Worm (Caenorhabditis elegans) whole organism, dauer: ENCODE measurements around the gene str-196.

Experiments used
- unc-62 ChIP-seq: sonication (generic microtip); optimal IDR thresholded peaks from 2 replicates; lab custom pipeline; 2017; ENCODE audit warnings: missing biosample characterization, missing genetic modification reagents, missing genetic modification characterization

Gene str-196

DNA sequence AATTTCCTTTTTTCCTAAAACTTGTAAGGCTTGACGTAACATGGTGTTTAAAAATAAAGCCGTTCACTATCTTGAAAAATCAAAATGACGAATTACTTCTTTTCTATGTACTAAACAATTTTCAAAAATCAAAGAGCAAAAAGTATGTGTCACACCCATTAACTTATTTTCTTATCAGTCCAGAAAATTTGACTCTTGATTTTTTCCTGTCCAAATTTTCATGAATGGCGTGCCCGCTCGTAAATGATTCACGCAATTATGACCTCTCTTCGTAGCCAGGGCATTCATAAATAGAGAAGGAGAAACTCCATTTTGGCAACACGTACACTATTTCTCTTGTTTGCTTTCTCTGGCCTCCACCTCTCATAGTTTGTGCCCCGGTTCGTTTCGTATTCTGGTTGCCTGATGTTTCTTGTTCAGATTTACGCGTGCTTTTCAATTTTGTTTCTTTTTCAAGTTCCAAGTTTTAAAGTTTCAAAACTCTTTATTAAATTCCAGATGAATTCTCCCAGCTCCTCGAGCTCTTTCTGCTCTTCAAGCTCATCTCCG lies 13.8 kb upstream of the str-196 start, which contains the start of gene nhr-55:
Gene nhr-55 (plus strand): TSS at position 499 of the 549 bp plus-strand sequence.
- TF ChIP-seq unc-62 (GFP tag; lab: Kevin White, UChicago) = no peak

DNA sequence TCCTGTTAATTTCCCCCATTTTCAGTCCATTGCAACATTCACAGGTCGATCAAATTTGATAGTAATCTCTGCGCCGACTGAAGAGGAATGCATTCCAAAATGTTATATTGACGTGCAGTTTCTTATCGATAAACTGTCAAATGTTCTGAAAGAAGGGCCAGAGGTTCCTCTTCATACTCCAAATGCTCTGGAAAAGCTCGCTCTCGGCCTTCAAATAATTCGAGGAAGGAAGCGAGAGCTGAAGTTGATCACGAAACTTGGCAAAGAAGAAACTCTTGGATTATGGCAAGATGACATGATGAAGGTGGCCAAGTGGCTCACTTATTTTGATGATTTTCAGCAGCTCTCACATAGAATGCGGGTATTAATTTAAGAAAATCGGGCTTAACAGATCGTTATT lies 12.5 kb upstream of the str-196 start:
- no peak for TF ChIP-seq unc-62 (GFP tag; lab: Kevin White, UChicago)

DNA sequence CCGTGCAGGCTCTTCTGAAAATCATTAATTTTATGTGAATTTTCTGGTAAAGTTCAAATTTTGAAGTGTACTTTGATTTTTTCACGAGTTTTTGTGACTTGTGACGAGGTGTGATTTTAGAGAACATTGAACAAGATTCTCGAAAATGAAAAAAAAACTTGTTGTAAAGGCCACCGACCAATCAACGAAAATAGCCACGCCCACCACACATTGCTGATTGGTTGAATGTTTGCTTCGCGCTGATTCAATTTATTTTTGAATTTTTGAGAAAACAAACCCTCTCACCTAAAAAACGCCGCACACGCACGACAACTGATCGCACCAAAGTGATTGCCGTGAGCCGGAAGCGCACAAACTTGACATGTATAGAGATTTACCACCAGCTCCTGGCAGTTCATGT lies 8.7 kb upstream of the str-196 start:
- TF ChIP-seq unc-62 (GFP tag; lab: Kevin White, UChicago) = no peak

DNA sequence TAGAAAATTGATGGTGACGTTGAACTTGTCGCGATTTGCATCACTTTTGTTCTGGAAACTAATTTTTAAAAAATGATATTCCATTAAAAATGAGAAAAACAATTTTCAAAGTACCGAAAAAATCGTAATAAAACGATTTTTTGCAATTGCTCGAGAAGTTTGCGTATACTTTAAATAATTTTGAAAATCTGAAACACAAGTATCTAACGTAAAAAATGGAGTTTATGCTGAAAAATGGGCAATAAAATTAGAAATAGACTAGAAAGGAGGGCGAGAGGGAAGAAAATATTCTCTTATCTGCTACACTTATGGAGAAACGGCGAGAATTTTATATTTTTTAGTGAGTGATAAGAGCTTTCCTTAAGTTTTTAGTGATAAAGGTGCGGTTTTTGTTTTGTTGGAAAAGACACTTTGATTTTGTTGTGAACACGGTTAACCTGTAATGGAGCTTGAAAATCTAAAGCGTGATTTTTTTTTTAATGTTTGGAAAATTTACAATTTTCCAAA lies 8.2 kb upstream of the str-196 start, which contains the start of gene nhr-130:
Gene nhr-130 (minus strand): TSS at position 51 of the 507 bp plus-strand sequence.
- TF ChIP-seq unc-62 (GFP tag; lab: Kevin White, UChicago) = no peak

DNA sequence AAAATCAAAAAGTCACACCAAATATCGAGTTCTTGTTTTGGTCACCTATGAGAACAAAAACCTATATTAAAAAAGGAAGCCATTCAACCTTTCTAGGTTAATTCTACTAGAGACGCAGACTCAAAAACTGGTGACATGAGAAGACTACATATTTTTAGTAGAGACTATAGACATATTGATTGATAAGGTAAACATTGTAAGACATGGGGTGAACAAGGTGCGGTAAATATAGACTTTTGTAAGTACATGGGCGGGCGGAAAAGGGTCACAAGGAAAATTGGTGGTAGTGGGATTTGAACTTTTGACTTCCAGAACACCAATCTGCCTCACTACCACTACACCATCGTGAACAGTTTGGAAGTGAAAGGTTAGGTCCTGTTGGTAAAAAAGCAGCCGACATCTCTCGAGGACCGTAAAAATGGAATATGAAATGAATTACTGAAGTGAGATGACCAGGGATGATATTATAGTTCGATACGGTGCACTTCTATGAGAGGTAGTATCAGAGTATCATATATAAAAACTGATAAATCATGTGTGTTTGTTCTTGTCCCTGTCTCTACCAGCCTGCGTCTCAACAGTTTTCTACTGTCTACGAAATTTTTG lies 7.1 kb upstream of the str-196 start, which contains the start of gene nhr-212:
Gene nhr-212 (plus strand): TSS at position 573 of the 606 bp plus-strand sequence.
- TF ChIP-seq unc-62 (GFP tag; lab: Kevin White, UChicago) = no peak

DNA sequence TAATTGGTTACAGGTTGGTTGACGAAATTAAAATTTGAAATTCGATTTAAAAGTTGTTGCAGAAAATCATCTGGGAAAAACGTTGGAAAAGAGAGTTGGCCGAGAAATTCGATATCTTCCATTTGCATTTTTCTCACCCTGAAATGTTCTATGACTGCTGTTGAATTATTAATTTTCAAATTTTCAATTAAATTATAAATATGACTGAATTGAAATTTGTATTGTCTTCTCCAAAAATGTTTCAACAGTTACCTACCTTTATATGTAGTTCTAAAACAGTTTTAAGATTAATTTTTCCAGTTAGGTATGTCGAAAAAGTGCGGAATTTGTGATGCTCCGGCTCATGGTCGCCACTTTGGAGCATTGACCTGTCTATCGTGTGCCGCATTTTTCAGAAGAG lies 4.8 kb upstream of the str-196 start, which contains the start of gene nhr-211:
Gene nhr-211 (plus strand): TSS at position 301 of the 400 bp plus-strand sequence.
- TF ChIP-seq unc-62 (GFP tag; lab: Kevin White, UChicago) = no peak

DNA sequence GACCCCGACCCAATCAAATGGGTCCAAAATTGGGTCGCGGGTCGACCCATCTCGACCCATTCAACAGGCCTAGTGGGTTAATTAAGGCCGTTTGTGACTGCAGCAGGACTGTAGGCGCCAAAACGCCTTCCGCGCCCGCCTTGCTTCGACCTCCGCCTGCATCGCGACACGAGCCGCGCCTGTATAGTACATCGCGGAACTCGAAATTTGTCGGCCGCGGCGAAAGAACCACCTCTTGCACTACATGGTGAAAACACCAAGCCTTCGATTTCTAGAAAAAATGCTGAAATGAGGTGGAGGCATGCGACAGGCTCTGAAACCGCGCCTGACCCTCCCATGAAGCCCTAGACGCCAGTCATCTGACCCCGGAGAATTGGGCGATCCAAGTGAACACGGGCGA lies 3.6 kb upstream of the str-196 start:
- no peak for TF ChIP-seq unc-62 (GFP tag; lab: Kevin White, UChicago)

DNA sequence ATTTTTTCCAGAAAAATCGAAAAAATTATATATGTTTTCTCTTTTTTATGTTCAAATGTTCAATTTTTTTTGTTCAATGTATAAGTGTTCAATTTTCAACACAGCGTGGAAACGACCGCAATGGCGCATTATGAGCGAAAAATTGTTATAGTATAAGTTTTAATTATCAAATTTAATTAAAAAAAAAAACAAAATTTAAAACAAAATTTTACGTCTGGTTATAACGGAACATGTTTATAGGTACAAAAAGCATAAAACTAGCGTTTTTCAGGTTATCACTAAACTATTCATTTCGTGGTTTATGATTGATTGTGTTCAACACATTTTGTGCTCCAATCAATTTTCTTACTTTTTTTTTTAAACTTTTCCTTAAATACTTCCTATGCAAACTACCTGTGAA lies 2.2 kb upstream of the str-196 start, which contains the start of gene nhr-106:
Gene nhr-106 (plus strand): TSS at position 301 of the 400 bp plus-strand sequence.
- no peak for TF ChIP-seq unc-62 (GFP tag; lab: Kevin White, UChicago)

DNA sequence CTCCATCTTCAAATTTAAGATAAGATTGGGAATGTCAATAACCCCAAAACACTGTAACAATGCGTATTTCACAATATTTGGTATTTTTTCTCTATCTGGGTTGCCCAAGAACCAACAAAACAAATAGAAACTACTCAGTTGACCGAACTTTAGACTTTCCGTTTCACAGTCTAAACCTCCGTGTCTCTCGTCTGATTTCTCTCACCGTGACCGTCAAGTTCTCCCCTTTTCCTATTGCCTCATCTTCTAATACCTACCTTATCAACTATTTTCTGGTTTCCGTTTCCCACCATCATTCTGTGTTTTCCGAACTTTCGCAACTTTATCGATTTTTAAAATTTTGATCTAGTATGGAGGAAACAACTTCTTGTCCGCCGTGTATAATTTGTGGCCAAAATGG lies 2.8 kb downstream of the str-196 start, which contains the start of gene nhr-131:
Gene nhr-131 (plus strand): TSS at position 87 of the 400 bp plus-strand sequence.
- TF ChIP-seq unc-62 (GFP tag; lab: Kevin White, UChicago) = no peak

DNA sequence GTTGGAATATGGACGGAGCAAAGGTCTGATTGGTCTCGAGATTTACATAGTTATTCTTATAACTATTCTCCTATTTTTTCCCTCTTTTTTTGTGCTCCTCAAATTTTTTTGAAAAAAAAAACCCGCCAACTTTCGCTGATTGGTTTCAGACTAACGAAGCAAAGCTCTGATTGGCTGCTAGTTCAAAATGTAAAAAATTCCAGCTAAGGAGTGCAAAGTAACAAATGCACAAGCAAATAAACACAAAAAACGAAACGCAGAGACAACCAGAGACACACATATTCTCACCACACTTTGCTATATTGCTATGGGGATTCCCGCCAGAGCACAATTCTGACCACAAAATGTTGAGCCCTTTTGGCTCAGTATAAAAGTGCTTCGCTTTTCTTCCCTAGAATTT lies 5.9 kb downstream of the str-196 start, which contains the start of gene T01G6.1:
Gene T01G6.1 (plus strand): TSS at position 301 of the 400 bp plus-strand sequence.
- TF ChIP-seq unc-62 (GFP tag; lab: Kevin White, UChicago) = no peak

DNA sequence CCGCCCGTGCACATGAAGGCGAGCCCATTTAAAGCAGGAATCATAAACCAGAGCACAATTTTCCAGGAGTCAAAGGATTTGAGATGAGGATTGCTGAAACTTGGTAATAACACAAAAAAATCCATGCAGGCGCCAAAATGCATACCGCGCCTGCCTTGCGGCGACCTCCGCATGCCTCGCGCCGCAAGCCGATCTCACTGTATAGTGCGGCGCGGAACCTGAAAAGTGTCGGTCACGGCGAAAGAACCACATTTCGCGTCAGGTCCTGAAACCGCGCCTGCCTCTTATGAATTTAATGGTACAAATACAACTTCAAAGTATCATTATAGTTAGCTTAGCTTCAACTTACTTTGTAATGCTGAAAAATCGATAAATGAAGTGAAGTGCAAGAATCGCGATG lies 9.0 kb downstream of the str-196 start:
- TF ChIP-seq unc-62 (GFP tag; lab: Kevin White, UChicago) = no peak

DNA sequence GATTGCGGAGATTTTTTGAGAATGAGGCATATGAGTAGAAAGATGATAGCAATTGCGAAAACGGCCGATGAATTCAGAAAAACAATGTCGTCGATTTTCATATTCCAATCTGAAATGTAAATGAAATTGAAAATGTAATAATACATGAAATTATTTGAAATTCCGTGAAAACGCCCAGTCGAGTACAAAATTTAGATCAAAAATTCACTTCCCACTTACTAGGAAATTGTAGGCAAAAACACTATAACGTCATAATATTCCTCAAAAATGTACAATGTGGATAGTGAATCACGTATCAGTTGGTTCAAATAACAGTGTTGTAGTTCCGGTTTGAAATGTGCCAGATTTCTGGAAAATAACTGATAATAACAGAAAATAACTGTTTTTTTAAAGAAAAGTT lies 9.7 kb downstream of the str-196 start, which contains the start of gene str-256:
Gene str-256 (minus strand): TSS at position 101 of the 400 bp plus-strand sequence.
- no peak for TF ChIP-seq unc-62 (GFP tag; lab: Kevin White, UChicago)

DNA sequence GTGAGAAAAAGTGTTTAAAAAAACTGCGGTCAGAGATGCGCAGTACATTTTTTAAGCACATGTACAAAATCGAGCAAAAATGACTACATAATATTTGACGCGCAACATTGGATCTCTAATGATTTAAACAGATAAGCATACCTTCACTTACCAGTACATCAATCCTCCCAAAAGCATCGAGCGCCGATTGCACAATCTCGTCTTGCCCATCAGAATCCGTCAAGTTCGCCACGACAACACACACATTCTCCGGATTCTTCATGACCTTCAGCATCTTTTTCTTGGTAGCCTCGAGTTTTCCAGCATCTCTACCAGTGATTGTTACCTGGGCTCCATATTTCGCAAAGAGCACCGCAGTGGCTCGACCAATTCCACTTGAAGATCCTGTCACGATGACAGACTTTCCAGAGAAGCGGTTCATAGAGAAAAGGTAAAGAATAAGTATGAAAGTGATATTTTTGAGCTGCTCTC lies 11.3 kb downstream of the str-196 start, which contains the start of gene T01G6.10:
Gene T01G6.10 (minus strand): TSS at position 421 of the 471 bp plus-strand sequence.
- no peak for TF ChIP-seq unc-62 (GFP tag; lab: Kevin White, UChicago)

DNA sequence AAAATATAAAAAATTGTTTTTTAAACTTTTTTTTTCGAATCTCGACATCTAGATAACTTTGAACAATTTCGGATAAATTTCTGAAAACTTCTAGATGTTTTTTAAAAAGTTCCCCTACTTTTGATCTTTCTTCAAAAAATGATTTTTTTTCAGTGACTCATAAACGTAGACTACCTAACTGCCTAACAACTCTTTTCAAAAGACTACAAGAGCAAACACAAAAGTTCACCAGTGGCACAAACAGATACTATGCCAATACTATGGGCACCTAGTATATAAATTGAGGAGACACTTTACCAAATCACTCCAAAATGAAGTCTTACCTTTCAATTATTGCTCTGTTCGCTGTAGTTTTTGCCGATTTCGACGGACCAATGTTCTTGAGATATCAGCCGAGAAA lies 12.2 kb downstream of the str-196 start, which contains the start of gene srlf-35:
Gene srlf-35 (plus strand): TSS at position 301 of the 400 bp plus-strand sequence.
- no peak for TF ChIP-seq unc-62 (GFP tag; lab: Kevin White, UChicago)

DNA sequence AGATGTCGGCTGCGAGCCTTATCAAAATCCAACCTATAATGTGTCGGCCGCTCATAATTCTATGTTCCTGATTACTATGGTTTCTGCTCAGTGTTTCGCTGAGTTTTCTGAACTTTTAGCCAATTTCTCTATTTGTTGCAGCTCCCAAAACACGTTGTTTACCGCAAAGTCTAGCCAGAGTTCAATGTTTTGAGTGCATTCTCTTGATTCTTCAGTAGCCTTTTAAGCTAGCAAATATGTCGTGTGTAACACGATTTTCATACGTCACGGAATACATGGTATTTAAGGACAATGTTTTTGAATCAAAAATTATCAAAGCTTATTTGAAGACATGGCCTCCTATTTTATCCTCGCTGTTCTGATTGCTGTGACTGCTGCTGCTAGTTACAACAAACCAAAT lies 13.7 kb downstream of the str-196 start, which contains the start of gene srlf-19:
Gene srlf-19 (plus strand): TSS at position 301 of the 400 bp plus-strand sequence.
- TF ChIP-seq unc-62 (GFP tag; lab: Kevin White, UChicago) = no peak

DNA sequence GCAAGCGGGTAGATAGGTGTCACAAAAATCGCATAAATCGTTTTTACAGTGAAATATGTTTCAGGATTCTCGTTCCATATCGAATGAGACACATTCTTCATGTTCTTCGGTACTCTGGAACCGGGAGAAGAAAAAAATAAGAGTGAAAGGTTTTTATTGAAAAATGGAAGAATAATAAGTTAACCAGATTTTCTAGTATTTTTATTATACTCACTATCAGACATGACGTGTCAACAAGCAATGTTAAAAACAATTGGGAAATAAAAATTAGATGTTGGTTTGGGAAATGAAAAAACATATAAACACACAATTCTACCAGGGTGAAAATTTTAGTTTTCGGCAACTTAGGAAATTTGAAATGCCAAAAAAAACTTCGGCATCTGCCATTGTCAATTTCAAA lies 20.9 kb downstream of the str-196 start, which contains the start of gene srh-37:
Gene srh-37 (minus strand): TSS at position 101 of the 400 bp plus-strand sequence.
- TF ChIP-seq unc-62 (GFP tag; lab: Kevin White, UChicago) = no peak
